Worm (Caenorhabditis elegans) whole organism, midembryonic: Measurements from ENCODE around the gene col-90.

Experiments used
- cog-1 ChIP-seq: sonication (generic microtip); optimal IDR thresholded peaks from 2 replicates; lab custom pipeline; 2016; ENCODE audit warnings: missing genetic modification characterization, missing compliant biosample characterization
- flt-1 ChIP-seq: fragments of 200-800 bp; sonication (Bioruptor generic); IDR thresholded peaks from 2 replicates; pipeline ENCODE4 v1.3.6; 2022; ENCODE audit warnings: missing genetic modification characterization, missing compliant biosample characterization
- ztf-23 ChIP-seq: fragments of 200-800 bp; sonication (Bioruptor generic); IDR thresholded peaks from 2 replicates; pipeline ENCODE4 v1.3.6; 2022; ENCODE audit warnings: missing genetic modification reagents, missing genetic modification characterization, missing compliant biosample characterization
- ztf-29 ChIP-seq: fragments of 200-800 bp; sonication (Bioruptor generic); IDR thresholded peaks from 2 replicates; pipeline ENCODE4 v1.3.6; 2022; ENCODE audit warnings: missing genetic modification reagents, missing genetic modification characterization, missing compliant biosample characterization

DNA sequence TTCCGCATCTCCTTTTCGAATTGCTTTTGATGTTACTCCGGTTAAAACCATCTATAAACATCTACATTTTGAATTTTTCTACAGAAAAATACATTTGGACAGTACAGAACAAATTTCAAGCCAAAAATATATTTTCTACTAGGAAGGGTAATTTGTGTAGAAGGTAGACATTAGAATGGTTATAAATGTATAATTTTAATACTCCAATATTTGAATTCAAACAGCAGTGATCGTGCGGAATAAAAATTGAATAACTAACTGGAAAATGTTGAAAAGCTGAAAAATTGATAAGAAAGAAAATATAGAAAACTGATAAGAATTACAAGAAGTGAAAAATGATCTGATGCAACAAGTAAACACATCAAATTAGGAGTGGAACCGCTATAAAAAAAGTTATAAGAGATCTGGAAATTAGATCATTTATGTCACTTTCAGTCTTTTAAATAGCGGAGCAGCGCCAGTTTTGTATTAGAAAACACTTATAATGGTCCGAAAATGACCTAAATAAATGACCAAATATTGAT lies 1.6 kb upstream of the col-90 start, which contains the start of gene gsto-1:
- TF ChIP-seq cog-1 = no peak
- TF ChIP-seq ztf-29 = no peak
- TF ChIP-seq flt-1 (GFP tag; lab: Robert Waterston, UW) = no peak
- TF ChIP-seq ztf-23 (GFP tag; lab: Robert Waterston, UW) = no peak
